Fruit fly (Drosophila melanogaster) Kc167 (cell line): ENCODE data around the gene NimA.

ENCODE experiments used
- Myc ChIP-seq: fragments of >200 bp; optimal IDR thresholded peaks from 2 replicates; lab custom pipeline; 2017; ENCODE audit warnings: missing external identifiers
- Sin3A ChIP-seq: fragments of >200 bp; optimal IDR thresholded peaks from 2 replicates; lab custom pipeline; 2018; ENCODE audit warnings: missing external identifiers
- h ChIP-seq: fragments of >200 bp; optimal IDR thresholded peaks from 3 replicates; lab custom pipeline; 2018; ENCODE audit warnings: missing external identifiers
- insv ChIP-seq: fragments of >200 bp; optimal IDR thresholded peaks from 3 replicates; lab custom pipeline; 2018; ENCODE audit warnings: missing external identifiers
- psq ChIP-seq: fragments of >200 bp; optimal IDR thresholded peaks from 2 replicates; lab custom pipeline; 2017; ENCODE audit warnings: missing external identifiers
- ttk ChIP-seq: sonication (Bioruptor generic); optimal IDR thresholded peaks from 2 replicates; lab custom pipeline; 2017; ENCODE audit warnings: missing external identifiers

The NimA gene

dm6 chr2L:14001887-14002286 lies 44.5 kb downstream of the NimA start:
- TF ChIP-seq h (lab: Kevin White, UChicago) (no peak), insv (lab: Kevin White, UChicago) (no peak), ttk (no peak), Sin3A (lab: Kevin White, UChicago) (no peak), Myc (lab: Kevin White, UChicago) (no peak), psq (lab: Kevin White, UChicago) (no peak)

- no peak for TF ChIP-seq ttk
- no peak for TF ChIP-seq Sin3A (lab: Kevin White, UChicago)
- no peak for TF ChIP-seq h (lab: Kevin White, UChicago)
- TF ChIP-seq insv (lab: Kevin White, UChicago), result no peak
- TF ChIP-seq Myc (lab: Kevin White, UChicago), result no peak
- no peak for TF ChIP-seq psq (lab: Kevin White, UChicago)
These were observed 50.5 kb downstream of the NimA start, which contains the start of gene CG42692 for dm6 chr2L:14007801-14008200. Gene CG42692 (plus strand): TSS chr2L:14008101.

dm6 chr2L:14010410-14010809 lies 53.1 kb downstream of the NimA start:
- TF ChIP-seq Myc (lab: Kevin White, UChicago), result no peak
- TF ChIP-seq insv (lab: Kevin White, UChicago), result no peak
- TF ChIP-seq psq (lab: Kevin White, UChicago), result no peak
- no peak for TF ChIP-seq h (lab: Kevin White, UChicago)
- no peak for TF ChIP-seq ttk
- TF ChIP-seq Sin3A (lab: Kevin White, UChicago), result no peak

dm6 chr2L:14011591-14012303 lies 54.4 kb downstream of the NimA start:
- TF ChIP-seq ttk, result no peak
- no peak for TF ChIP-seq Myc (lab: Kevin White, UChicago)
- TF ChIP-seq Sin3A (lab: Kevin White, UChicago), result no peak
- TF ChIP-seq psq (lab: Kevin White, UChicago), result no peak
- TF ChIP-seq h (lab: Kevin White, UChicago), result no peak
- TF ChIP-seq insv (lab: Kevin White, UChicago), result no peak

dm6 chr2L:14012304-14013054 lies 55.1 kb downstream of the NimA start, which contains the start of gene bgm:
Gene bgm (plus strand): TSS chr2L:14013004.
- TF ChIP-seq psq (lab: Kevin White, UChicago), result no peak
